Worm (Caenorhabditis elegans): ENCODE measurements around the gene clec-88.

ce11 chrII:6358232-6358631 lies 7.3 kb upstream of the clec-88 start:
- TF ChIP-seq daf-12 (tag; optimal IDR thresholded peaks at IDR 0.05) (no peak), Y105C5A.15 (GFP tag; IDR thresholded peaks at IDR 0.05) (no peak)
